Worm (Caenorhabditis elegans) whole organism, L4 larva: ENCODE data around the gene srw-86.
A peak's percentile ranks its signal among the peaks of the same experiment; 100 is the strongest.

Source experiments
- ama-1 ChIP-seq: fragments of 150-350 bp; optimal IDR thresholded peaks from 2 replicates; lab custom pipeline; 2014; ENCODE audit warnings: inconsistent platforms, mixed read lengths
- arid-1 ChIP-seq: fragments of 200-800 bp; sonication (Bioruptor generic); conservative IDR thresholded peaks from 2 replicates; pipeline ENCODE4 v1.3.6; 2022; ENCODE audit warnings: missing genetic modification reagents, missing genetic modification characterization, missing compliant biosample characterization
- dve-1 ChIP-seq: sonication (generic microtip); optimal IDR thresholded peaks from 2 replicates; lab custom pipeline; 2017; ENCODE audit warnings: antibody characterized with exemption, mild to moderate bottlenecking, missing genetic modification characterization, missing compliant biosample characterization; ENCODE audit not compliant: insufficient read depth
- egl-27 ChIP-seq: sonication (generic microtip); optimal IDR thresholded peaks from 3 replicates; lab custom pipeline; 2017; ENCODE audit warnings: missing biosample characterization, missing genetic modification reagents, missing genetic modification characterization
- jun-1 ChIP-seq: fragments of 150-350 bp; optimal IDR thresholded peaks from 2 replicates; lab custom pipeline; 2014; ENCODE audit warnings: missing biosample characterization, missing genetic modification reagents, missing genetic modification characterization
- mdl-1 ChIP-seq, 2 experiments: fragments of 150-350 bp in 1 of 2; sonication (generic microtip) in 1 of 2; optimal IDR thresholded peaks; 2 replicates each; lab custom pipeline; 2014 to 2017; ENCODE audit warnings: missing biosample characterization in 2 of 2, missing genetic modification characterization in 2 of 2
- nhr-10 ChIP-seq: fragments of 150-350 bp; optimal IDR thresholded peaks from 2 replicates; lab custom pipeline; 2014; ENCODE audit warnings: missing biosample characterization, missing genetic modification characterization
- nhr-11 ChIP-seq: fragments of 150-350 bp; optimal IDR thresholded peaks from 2 replicates; lab custom pipeline; 2014; ENCODE audit warnings: missing biosample characterization, missing genetic modification characterization
- unc-39 ChIP-seq: sonication (generic microtip); optimal IDR thresholded peaks from 2 replicates; lab custom pipeline; 2017; ENCODE audit warnings: missing biosample characterization, missing genetic modification characterization
- ztf-11 ChIP-seq: fragments of 150-350 bp; optimal IDR thresholded peaks from 2 replicates; lab custom pipeline; 2014; ENCODE audit warnings: missing biosample characterization, missing genetic modification characterization

DNA sequence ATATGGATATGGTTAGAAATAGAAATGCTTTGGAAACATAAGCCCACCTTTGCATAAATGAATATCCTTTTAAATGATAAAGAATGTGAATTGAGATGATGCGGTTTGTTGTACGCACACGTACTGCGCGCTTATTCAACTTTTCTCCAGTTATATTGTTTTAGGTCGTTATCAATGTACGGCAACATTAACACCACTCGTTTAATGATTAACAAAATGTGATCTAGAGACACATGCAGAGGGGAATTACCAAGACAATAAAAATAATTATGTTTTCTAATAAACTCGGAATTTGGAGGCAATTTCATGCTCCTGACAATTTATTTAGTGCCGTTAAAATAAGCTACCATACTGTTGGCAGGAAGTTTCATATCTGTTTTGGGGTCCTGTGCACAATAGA lies 44.9 kb upstream of the srw-86 start, which contains the start of gene M04C3.1:
- no peak for TF ChIP-seq unc-39 (tag; lab: Kevin White, UChicago)
- TF ChIP-seq mdl-1 (tag; optimal IDR thresholded peaks at IDR 0.05; lab: Kevin White, UChicago), result no peak
- TF ChIP-seq ztf-11 (tag; lab: Kevin White, UChicago), result no peak
- TF ChIP-seq arid-1, result no peak
- no peak for TF ChIP-seq ama-1 (lab: Kevin White, UChicago)
- TF ChIP-seq egl-27 (tag; lab: Kevin White, UChicago), result no peak
- TF ChIP-seq nhr-11 (tag; lab: Kevin White, UChicago), result no peak
- TF ChIP-seq nhr-10 (tag; lab: Kevin White, UChicago), result no peak
- TF ChIP-seq jun-1, result no peak
- TF ChIP-seq dve-1 (tag; lab: Kevin White, UChicago), result peak; percentile 66
